Fruit fly (Drosophila melanogaster): ENCODE measurements around the gene PGRP-SB2.

Gene PGRP-SB2

DNA sequence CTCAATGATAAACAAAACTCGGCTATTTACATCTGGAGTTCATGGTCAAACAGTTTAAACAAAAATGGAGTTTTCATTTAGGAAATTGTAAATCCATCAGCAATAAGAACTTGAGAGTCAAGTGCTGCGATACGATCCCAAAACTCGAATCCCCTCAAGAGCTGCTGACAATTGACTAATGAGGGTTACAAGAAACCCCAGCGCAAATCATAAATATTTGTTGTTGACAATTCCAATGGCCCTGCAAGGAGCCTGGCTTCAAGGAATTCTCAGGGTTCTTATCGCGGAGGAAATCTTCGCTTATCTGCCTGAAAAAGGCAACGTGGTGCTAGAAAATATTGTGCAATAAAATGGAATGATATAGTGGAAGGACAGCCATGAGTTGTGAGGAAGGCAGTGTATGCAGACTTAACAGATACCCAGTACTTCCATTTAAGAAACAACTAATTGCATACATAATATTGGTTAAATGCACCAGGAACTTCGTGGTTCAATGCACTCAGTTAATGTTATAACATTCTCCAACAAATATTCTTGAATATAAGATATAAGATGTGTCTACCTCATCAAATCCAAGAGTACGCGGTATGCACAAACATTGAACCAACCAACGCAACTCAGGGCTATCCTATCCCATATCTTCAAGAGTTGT, 41.8 kb downstream of the PGRP-SB2 start (continued):
- TF ChIP-seq org-1 (GFP tag; optimal IDR thresholded peaks at IDR 0.05) = peak; percentile 34
- no peak for TF ChIP-seq corto (GFP tag; optimal IDR thresholded peaks at IDR 0.05)
- no peak for TF ChIP-seq maf-S (GFP tag; optimal IDR thresholded peaks at IDR 0.05)
- TF ChIP-seq CG4854 (GFP tag; optimal IDR thresholded peaks at IDR 0.05) = no peak
- no peak for TF ChIP-seq CG7357 (GFP tag; IDR thresholded peaks at IDR 0.05)
- peak; percentile 29 for TF ChIP-seq PHDP (tag; optimal IDR thresholded peaks at IDR 0.05)
- TF ChIP-seq CG12942 (GFP tag; optimal IDR thresholded peaks at IDR 0.05) = no peak
- no peak; the same call in 2 of the 3 replicates for TF ChIP-seq CG14050 (GFP tag; IDR thresholded peaks at IDR 0.05)
- peak; percentile 79 for TF ChIP-seq Ets65A (GFP tag)
- no peak for TF ChIP-seq BEAF-32 (GFP tag; optimal IDR thresholded peaks at IDR 0.05)
- no peak for TF ChIP-seq HmgD (GFP tag; optimal IDR thresholded peaks at IDR 0.05)
- no peak for TF ChIP-seq Scr (GFP tag; IDR thresholded peaks at IDR 0.05; ENCODE audit: partially characterized antibody)
- peak; percentile 49 for TF ChIP-seq unpg (GFP tag; optimal IDR thresholded peaks at IDR 0.05)
- no peak for TF ChIP-seq ac (GFP tag; optimal IDR thresholded peaks at IDR 0.05)
- no peak for TF ChIP-seq usp (GFP tag; optimal IDR thresholded peaks at IDR 0.05)
- TF ChIP-seq tup (GFP tag; optimal IDR thresholded peaks at IDR 0.05) = no peak
- peak; percentile 63 for TF ChIP-seq CG9727 (GFP tag; optimal IDR thresholded peaks at IDR 0.05)
- peak; percentile 15 for TF ChIP-seq Kr (GFP tag; optimal IDR thresholded peaks at IDR 0.05)
- TF ChIP-seq Dbx (GFP tag; IDR thresholded peaks at IDR 0.05) = no peak
- no peak for TF ChIP-seq Sox100B (GFP tag; optimal IDR thresholded peaks at IDR 0.05)
- TF ChIP-seq Mes4 (GFP tag; optimal IDR thresholded peaks at IDR 0.05) = no peak
- TF ChIP-seq NC2β (GFP tag; optimal IDR thresholded peaks at IDR 0.05) = peak; percentile 28
- TF ChIP-seq D19B (GFP tag; optimal IDR thresholded peaks at IDR 0.05) = peak; percentile 82
- TF ChIP-seq cwo (GFP tag; optimal IDR thresholded peaks at IDR 0.05) = no peak
- no peak for TF ChIP-seq CG2129 (GFP tag; IDR thresholded peaks at IDR 0.05; ENCODE audit: partially characterized antibody)
- no peak for TF ChIP-seq Hr3 (GFP tag; optimal IDR thresholded peaks at IDR 0.05)
- no peak for TF ChIP-seq Hmx (GFP tag; optimal IDR thresholded peaks at IDR 0.05)
- no peak for TF ChIP-seq cg (GFP tag; optimal IDR thresholded peaks at IDR 0.05)
- no peak for TF ChIP-seq E2f1 (GFP tag; IDR thresholded peaks at IDR 0.05)
- TF ChIP-seq Dip2 (GFP tag; IDR thresholded peaks at IDR 0.05) = no peak
- no peak for TF ChIP-seq CG12744 (GFP tag; optimal IDR thresholded peaks at IDR 0.05)
- peak; percentile 49; the same call in 2 of the 3 replicates for TF ChIP-seq tgo (GFP tag; IDR thresholded peaks at IDR 0.05)
- no peak for TF ChIP-seq odd (GFP tag; optimal IDR thresholded peaks at IDR 0.05)
- no peak for TF ChIP-seq slp2 (GFP tag; optimal IDR thresholded peaks at IDR 0.05)
- no peak for TF ChIP-seq salm (tag; optimal IDR thresholded peaks at IDR 0.05)
- no peak for TF ChIP-seq vfl (GFP tag; optimal IDR thresholded peaks at IDR 0.05)
- TF ChIP-seq dpn (GFP tag; optimal IDR thresholded peaks at IDR 0.05) = peak; percentile 0 to 34
- TF ChIP-seq ssp (GFP tag; IDR thresholded peaks at IDR 0.05) = no peak
- TF ChIP-seq CG16779 (GFP tag; IDR thresholded peaks at IDR 0.05) = no peak
- 0 out of 2 replicates have a peak, but pooled peaks have one; percentile 44 for TF ChIP-seq CG14441 (GFP tag; IDR thresholded peaks at IDR 0.05)
- TF ChIP-seq lmd (GFP tag; IDR thresholded peaks at IDR 0.05) = peak; percentile 32; the same call in 1 of the 2 replicates
- TF ChIP-seq chinmo (GFP tag; IDR thresholded peaks at IDR 0.05; ENCODE audit: partially characterized antibody) = no peak
- TF ChIP-seq Opbp (GFP tag; IDR thresholded peaks at IDR 0.05; ENCODE audit: partially characterized antibody) = no peak
- TF ChIP-seq CG8388 (GFP tag; optimal IDR thresholded peaks at IDR 0.05) = peak; percentile 53
- no peak for TF ChIP-seq CG15073 (GFP tag; optimal IDR thresholded peaks at IDR 0.05)
- no peak for TF ChIP-seq so (GFP tag; IDR thresholded peaks at IDR 0.05)
- no peak for TF ChIP-seq gcm2 (GFP tag; optimal IDR thresholded peaks at IDR 0.05)
- no peak for TF ChIP-seq CG1529 (GFP tag; optimal IDR thresholded peaks at IDR 0.05)
- no peak for TF ChIP-seq Rfx (GFP tag; IDR thresholded peaks at IDR 0.05)
- peak; percentile 68 for TF ChIP-seq gem (tag; optimal IDR thresholded peaks at IDR 0.05)
- no peak for TF ChIP-seq CG10543 (GFP tag; optimal IDR thresholded peaks at IDR 0.05)
